Worm (Caenorhabditis elegans): ENCODE data around the gene T19E7.6.

ce11 chrIV:5654693-5655092, 14.6 kb downstream of the T19E7.6 start:
- TF ChIP-seq flt-1 (GFP tag; IDR thresholded peaks at IDR 0.05) (no peak), tab-1 (GFP tag; IDR thresholded peaks at IDR 0.05) (no peak), cog-1 (tag; optimal IDR thresholded peaks at IDR 0.05) (no peak), ztf-23 (GFP tag; IDR thresholded peaks at IDR 0.05) (no peak), med-1 (GFP tag; optimal IDR thresholded peaks at IDR 0.05; ENCODE audit: insufficient read depth) (no peak), ref-1 (GFP tag; conservative IDR thresholded peaks at IDR 0.05) (no peak)
